Worm (Caenorhabditis elegans) whole organism, L2 larva: Measurements from ENCODE around the gene lec-5.

Source experiments
- ZK546.5 ChIP-seq: sonication (generic microtip); optimal IDR thresholded peaks from 2 replicates; lab custom pipeline; 2017; ENCODE audit warnings: missing biosample characterization, missing genetic modification characterization
- ama-1 ChIP-seq: fragments of 150-350 bp; optimal IDR thresholded peaks from 2 replicates; lab custom pipeline; 2018; ENCODE audit warnings: inconsistent platforms
- ceh-82 ChIP-seq: fragments of 150-350 bp; optimal IDR thresholded peaks from 2 replicates; lab custom pipeline; 2014; ENCODE audit warnings: missing biosample characterization, missing genetic modification characterization
- elt-3 ChIP-seq: sonication (generic microtip); optimal IDR thresholded peaks from 2 replicates; lab custom pipeline; 2017; ENCODE audit warnings: missing biosample characterization, missing genetic modification characterization
- fos-1 ChIP-seq: fragments of 150-350 bp; optimal IDR thresholded peaks from 2 replicates; lab custom pipeline; 2014; ENCODE audit warnings: missing biosample characterization, missing genetic modification characterization
- lin-39 ChIP-seq: fragments of 150-350 bp; optimal IDR thresholded peaks from 2 replicates; lab custom pipeline; 2014; ENCODE audit warnings: missing biosample characterization, missing genetic modification reagents, missing genetic modification characterization
- nhr-11 ChIP-seq: fragments of 150-350 bp; optimal IDR thresholded peaks from 2 replicates; lab custom pipeline; 2014; ENCODE audit warnings: missing biosample characterization, missing genetic modification characterization
- snpc-4 ChIP-seq: fragments of 150-350 bp; optimal IDR thresholded peaks from 2 replicates; lab custom pipeline; 2014; ENCODE audit warnings: missing biosample characterization, missing genetic modification characterization
- unc-39 ChIP-seq: fragments of 150-350 bp; optimal IDR thresholded peaks from 2 replicates; lab custom pipeline; 2014; ENCODE audit warnings: missing biosample characterization, missing genetic modification characterization
- unc-62 ChIP-seq: fragments of 150-350 bp; optimal IDR thresholded peaks from 2 replicates; lab custom pipeline; 2014; ENCODE audit warnings: missing biosample characterization, missing genetic modification reagents, missing genetic modification characterization

ce11 chrII:5818298-5818697 lies 22.6 kb downstream of the lec-5 start, which contains the start of gene ZK1248.4:
- TF ChIP-seq ama-1 (lab: Kevin White, UChicago) (no peak), snpc-4 (tag; lab: Kevin White, UChicago) (no peak), unc-62 (GFP tag; lab: Kevin White, UChicago) (no peak), unc-39 (tag; lab: Kevin White, UChicago) (no peak), fos-1 (tag; lab: Kevin White, UChicago) (no peak), lin-39 (tag; lab: Kevin White, UChicago) (no peak), elt-3 (tag; lab: Kevin White, UChicago) (no peak), ZK546.5 (tag; lab: Kevin White, UChicago) (no peak), nhr-11 (no peak), ceh-82 (tag; lab: Kevin White, UChicago) (no peak)
